Worm (Caenorhabditis elegans) whole organism, L4/young adult: ENCODE results near the gene R166.2.

Source experiments
- W03F9.2 ChIP-seq: fragments of 150-350 bp; optimal IDR thresholded peaks from 2 replicates; lab custom pipeline; 2014; ENCODE audit warnings: missing biosample characterization, missing genetic modification characterization
- dao-5 ChIP-seq: sonication (generic microtip); optimal IDR thresholded peaks from 2 replicates; lab custom pipeline; 2016; ENCODE audit warnings: missing genotype, missing genetic modification characterization, moderate library complexity, missing compliant biosample characterization
- him-1 ChIP-seq: sonication (generic microtip); optimal IDR thresholded peaks from 2 replicates; lab custom pipeline; 2016; ENCODE audit warnings: missing genotype, missing genetic modification reagents, missing genetic modification characterization, missing compliant biosample characterization

The R166.2 gene

DNA sequence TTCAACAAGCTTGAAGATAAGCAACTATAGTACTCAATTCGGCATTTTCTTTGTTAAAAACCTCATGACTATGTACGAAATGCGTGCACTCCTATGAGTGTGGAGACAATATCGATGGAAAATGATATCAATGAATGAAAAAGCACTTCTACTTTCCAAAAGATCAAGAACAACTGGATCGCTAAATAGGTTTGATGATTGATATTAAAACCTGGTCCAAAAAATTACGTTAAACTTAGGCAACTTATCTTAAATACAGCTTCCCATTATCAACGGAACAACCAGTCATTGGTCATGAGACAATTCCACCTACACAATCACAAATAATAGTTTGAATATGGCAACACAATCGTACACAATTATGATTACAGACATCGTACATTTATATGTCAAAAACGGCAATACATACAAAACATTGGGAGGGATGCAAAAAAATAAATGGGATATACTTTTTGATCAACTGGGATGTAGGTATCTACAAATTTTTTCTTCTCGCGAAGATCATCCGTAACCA is 22.3 kb upstream of the R166.2 start:
- TF ChIP-seq W03F9.2 (tag; lab: Kevin White, UChicago) (no peak), him-1 (no peak), dao-5 (tag; lab: Kevin White, UChicago) (no peak)

DNA sequence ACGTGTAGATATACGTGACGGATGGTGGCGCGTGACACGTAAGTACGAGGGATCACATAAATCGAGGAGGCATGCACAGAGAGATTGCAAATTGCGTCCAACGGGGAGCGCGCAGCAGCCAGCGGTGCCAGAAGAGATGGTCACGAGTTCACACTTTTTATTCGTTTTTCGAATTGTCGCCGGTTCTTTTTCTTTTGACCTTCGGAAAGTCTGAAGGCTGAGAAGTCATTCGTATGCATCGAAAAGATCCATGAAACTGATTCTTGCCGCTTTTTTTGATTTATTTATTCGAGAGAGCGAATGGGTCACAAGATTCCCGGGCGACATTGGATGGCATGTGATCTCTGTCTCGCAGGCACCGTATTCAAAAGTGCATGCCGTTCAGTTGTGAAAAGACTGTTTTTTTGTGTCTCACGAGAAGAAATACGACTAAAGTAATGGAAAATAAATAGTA is 21.5 kb upstream of the R166.2 start:
- no peak for TF ChIP-seq him-1
- TF ChIP-seq W03F9.2 (tag; lab: Kevin White, UChicago), result no peak
- TF ChIP-seq dao-5 (tag; lab: Kevin White, UChicago), result no peak

DNA sequence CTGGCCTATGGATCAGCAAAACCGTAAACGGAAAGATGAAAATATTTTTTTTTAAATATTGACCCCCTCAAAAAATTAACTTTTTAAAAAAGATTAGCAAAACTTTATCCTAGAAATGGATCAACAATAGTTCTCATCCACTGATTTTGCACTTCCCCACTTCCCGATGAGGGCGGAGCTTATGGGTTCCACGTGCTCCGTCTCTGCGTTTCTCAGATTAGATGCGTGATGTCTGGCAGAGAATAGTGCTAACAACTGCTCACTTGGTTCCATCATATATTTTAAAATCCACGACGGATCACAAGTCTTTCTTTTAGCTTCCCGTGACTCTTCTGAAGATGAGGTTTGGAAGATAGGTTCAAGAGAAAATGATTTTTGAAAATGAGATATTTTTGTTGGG is 20.9 kb upstream of the R166.2 start:
- TF ChIP-seq him-1, result no peak
- no peak for TF ChIP-seq dao-5 (tag; lab: Kevin White, UChicago)
- no peak for TF ChIP-seq W03F9.2 (tag; lab: Kevin White, UChicago)

DNA sequence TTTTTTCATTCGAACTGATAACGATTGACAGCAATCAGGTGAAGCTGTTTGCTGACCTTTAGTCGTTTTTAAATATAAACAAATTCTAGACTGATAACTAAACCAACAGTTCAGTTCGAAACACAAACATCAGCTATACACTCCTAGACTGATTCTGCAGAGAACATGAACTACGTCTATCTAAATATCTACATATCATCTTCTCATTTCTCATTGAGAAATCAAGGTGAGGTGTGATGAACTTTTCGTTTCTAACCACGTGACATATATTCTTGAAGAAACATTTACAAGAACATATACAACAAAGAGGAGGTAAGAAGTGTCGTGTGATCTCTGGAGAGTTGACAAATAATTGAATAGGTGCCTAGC is 19.7 kb upstream of the R166.2 start:
- no peak for TF ChIP-seq dao-5 (tag; lab: Kevin White, UChicago)
- TF ChIP-seq him-1, result no peak
- no peak for TF ChIP-seq W03F9.2 (tag; lab: Kevin White, UChicago)

DNA sequence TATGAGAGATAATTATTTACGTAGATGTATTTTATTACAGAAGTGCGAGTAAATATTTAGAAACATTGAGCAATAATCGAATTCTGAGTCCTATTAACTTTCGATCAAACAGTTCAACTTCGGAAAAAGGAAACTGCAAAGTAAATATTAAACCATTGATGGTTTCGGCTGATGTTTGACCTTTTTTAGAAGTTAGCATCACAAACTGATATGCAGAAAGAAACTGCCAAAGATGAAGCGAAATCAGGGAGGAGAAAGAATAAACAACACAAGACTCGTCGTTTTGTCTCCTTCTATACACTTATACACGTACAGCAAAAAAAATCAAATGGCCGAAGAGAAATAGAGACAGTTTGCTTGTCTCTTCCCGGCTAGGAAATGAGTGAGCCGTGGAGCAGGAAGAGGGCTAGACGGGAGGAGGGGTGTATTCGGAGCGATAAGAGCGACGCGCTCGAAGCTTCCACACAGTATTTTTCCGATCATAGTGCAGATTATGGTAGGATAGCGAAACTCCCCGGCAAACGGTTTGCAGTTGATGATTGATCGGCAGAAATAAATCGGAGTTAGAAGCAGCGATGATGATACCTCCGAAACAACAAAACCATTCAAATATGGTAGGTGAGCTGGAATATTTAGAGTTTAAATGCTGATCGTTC is 19.2 kb upstream of the R166.2 start:
- TF ChIP-seq dao-5 (tag; lab: Kevin White, UChicago), result no peak
- no peak for TF ChIP-seq W03F9.2 (tag; lab: Kevin White, UChicago)
- TF ChIP-seq him-1, result no peak

DNA sequence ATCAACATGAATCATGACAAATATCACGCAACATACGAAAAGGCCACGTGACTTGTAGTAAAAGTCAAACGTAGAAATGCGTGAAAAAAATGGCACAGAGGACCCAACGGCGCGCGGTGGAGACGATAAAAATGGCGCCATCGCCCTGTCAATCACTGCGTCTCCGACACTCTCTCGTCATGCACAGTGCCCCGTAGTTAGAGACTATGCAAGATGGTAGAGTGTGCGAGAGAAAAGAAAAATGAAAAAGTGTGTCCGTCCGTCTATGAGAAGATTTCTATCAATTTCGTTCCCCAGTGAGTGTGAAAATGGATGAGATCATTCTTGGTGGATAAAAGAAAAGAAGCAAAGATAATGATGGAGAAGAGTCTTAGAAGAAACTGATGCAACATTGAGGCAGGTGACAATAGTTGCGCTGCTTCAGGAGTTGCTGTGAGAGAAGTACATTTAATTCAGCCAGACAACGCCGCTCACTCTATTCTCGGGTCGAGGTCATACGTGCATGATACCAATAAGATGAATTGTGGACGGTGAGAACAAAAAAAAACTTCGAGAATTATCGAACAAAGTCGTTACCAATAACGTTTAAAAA is 18.1 kb upstream of the R166.2 start:
- TF ChIP-seq dao-5 (tag; lab: Kevin White, UChicago) (no peak), him-1 (no peak), W03F9.2 (tag; lab: Kevin White, UChicago) (no peak)

DNA sequence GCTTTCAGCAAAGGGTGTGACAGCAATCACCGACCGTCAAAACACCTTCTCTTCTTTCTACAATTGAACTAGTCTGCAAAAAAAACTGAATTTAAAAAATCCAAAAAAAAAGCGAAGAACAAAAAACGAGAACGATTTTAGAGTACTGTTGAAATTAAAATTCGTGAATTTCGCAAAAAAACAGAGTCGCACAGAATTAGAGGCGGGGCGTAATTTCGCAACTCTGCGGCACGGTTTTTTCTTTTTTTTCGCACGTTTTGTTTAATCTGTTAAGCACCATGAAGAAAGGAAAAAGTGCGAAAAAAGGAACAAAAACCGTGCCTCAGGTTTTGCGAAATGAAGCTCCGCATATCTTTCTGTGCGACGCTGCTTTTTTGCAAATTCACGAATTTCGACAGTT is 17.5 kb upstream of the R166.2 start, which contains the start of gene mnk-1:
mnk-1 (minus strand) TSS at position 73 of the 400 bp plus-strand sequence.
- no peak for TF ChIP-seq W03F9.2 (tag; lab: Kevin White, UChicago)

DNA sequence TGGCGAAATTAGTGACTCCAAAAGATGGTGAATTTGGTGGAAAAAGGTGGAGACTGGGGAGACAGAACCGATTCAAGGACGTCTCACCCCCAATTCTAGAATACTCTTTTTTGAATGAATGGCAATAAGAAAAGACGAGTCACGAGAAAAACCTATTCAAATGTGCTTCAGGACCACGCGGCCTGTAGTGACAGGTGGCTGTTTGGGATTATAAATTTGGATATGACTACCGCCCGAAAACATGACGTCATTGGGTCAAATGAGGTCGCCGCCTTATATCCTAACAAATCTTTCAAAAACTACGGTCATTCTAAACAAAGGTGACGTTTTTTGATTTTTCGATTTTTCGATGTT is 16.6 kb upstream of the R166.2 start:
- TF ChIP-seq dao-5 (tag; lab: Kevin White, UChicago) (no peak), him-1 (no peak), W03F9.2 (tag; lab: Kevin White, UChicago) (no peak)

DNA sequence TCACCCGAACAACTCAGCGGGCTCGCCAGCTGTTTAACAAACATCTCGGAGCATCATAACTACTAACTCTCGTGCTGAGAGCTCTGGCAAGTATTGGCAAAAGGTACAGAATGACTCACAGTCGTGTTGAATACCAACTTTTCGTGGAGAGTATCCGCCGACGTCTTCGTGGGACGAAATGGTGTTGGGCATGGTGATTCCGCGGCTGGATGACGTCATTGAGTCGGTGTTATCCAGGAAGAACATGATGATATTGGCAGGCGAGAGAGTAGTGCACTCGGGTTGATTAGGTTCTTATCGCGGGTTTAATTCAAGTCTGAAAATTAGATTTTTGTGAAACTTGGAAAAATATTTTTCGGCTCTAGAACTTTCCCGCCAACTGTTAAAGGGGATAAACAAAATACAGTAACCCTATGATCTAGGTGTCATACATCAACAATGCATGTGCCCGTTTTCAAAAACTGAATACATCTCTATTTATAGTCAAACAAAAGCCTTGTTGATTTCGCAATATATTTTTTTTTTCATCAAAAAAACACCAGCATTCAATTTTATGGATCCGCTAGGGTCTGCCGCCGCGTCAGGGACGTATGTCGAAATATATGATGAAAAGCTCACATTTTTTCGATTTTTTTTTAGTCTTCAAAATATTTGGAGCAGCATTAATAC is 16.0 kb upstream of the R166.2 start:
- TF ChIP-seq dao-5 (tag; lab: Kevin White, UChicago), result no peak
- TF ChIP-seq him-1, result no peak
- TF ChIP-seq W03F9.2 (tag; lab: Kevin White, UChicago), result no peak

DNA sequence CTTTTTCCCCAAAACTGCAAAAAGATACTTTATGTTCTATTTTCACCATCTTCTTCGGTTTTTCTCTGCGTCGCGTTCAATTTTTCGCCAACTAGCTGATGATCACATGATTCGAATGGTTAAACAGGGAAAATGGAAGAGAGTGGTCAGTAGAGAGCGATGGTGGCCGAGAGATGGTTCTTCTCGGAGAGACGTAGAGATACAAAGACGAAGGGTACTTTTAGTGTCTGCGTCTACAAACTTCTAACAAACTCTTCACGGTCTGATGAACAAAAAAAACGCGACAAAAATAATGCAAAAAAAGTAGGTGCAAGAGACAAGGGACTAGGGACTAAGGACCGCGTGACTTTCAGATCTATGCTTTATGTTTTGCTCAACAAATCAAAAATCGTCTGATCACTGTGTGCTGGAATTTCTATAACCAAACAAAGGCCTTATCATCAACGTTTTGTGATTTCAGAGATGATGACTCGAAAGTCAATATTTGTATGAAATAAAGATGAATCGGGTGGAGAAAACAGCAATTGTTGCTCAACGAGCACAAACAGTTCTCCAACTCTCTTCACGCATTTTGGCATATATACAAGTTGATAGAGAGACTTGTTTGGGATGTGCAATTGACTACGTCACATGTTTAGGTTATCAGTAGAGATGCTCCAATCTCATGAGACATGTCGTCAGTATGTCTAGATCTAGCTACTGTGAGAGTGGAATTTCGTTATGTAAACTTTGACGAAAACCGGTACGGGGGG is 14.7 kb upstream of the R166.2 start:
- TF ChIP-seq him-1, result peak; percentile 84
- no peak for TF ChIP-seq dao-5 (tag; lab: Kevin White, UChicago)
- TF ChIP-seq W03F9.2 (tag; lab: Kevin White, UChicago), result peak; percentile 81

DNA sequence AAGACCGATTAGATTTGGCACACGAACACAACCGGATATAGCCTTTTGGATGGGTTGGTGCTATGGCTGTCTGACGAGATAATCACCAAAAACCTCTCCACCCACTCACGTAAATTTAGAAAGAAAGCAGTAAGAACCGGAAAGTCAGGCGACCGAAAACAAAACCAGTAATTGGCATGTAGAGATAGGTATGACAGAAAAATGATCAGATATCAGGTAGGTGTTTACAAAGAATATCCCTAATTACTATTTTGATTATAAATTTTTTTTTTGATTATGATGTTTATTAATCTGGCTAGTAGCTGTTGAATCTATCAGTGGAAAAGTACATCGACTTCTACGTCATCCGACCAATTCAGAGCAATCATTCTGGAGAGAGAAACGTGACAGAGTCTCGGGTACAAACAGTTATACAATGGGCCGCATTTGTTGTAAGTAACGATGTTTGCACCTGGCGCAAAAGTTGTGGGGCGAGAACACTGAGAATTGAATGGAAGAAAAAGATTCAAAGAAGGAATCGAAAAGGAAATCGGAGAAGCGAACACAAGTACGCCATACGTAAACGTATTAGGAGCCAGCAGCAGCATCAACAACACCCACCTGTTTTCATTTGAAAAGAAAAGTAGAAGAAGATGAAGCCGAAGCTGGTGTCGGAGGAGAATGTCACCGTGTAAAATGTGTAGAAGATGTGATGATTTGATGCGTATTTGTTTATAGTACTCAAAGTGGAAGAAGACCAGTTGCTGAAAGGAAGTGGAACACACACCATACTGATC is 13.6 kb upstream of the R166.2 start:
- TF ChIP-seq him-1 (no peak), dao-5 (tag; lab: Kevin White, UChicago) (no peak), W03F9.2 (tag; lab: Kevin White, UChicago) (no peak)

DNA sequence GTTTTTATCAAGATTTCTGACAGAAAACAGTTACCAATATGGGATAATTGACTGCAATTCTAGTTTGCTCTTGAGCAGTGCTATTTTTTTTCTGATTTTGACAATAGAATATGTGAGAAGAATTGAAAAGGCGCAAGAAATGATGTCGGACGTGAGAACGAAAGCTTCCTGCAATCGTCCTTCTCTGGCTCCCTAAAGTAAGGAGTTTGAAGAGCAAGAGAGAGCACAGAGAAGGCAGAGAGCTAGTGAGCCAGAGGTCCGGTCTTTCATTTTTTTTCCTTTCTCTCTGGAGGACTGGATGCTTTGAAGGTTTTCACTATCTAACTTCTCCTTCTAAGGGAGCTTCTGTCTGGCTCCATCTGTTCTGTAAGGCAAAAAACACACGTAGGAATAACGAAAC is 12.7 kb upstream of the R166.2 start:
- TF ChIP-seq W03F9.2 (tag; lab: Kevin White, UChicago) (no peak), dao-5 (tag; lab: Kevin White, UChicago) (no peak), him-1 (no peak)
